Worm (Caenorhabditis elegans) whole organism, early embryonic: ENCODE measurements around the gene srv-8.

Experiments
- B0310.2 ChIP-seq: sonication (generic microtip); optimal IDR thresholded peaks from 2 replicates; lab custom pipeline; 2016; ENCODE audit warnings: mild to moderate bottlenecking, missing genetic modification characterization, missing compliant biosample characterization
- F13C5.2 ChIP-seq: sonication (generic microtip); optimal IDR thresholded peaks from 2 replicates; lab custom pipeline; 2017; ENCODE audit warnings: mild to moderate bottlenecking, missing genetic modification characterization, inconsistent platforms, missing compliant biosample characterization
- aly-1 ChIP-seq: sonication (generic microtip); optimal IDR thresholded peaks from 2 replicates; lab custom pipeline; 2016; ENCODE audit warnings: missing genetic modification characterization, missing compliant biosample characterization
- ama-1 ChIP-seq: fragments of 150-350 bp; optimal IDR thresholded peaks from 2 replicates; lab custom pipeline; 2014
- ceh-13 ChIP-seq: fragments of 200-800 bp; sonication (Bioruptor generic); optimal IDR thresholded peaks from 2 replicates; lab custom pipeline; 2018; ENCODE audit warnings: mild to moderate bottlenecking, missing genetic modification characterization, missing compliant biosample characterization
- ceh-36 ChIP-seq: sonication (generic microtip); optimal IDR thresholded peaks from 2 replicates; lab custom pipeline; 2016; ENCODE audit warnings: missing genetic modification characterization, inconsistent platforms, missing compliant biosample characterization
- ets-7 ChIP-seq: sonication (generic microtip); optimal IDR thresholded peaks from 2 replicates; lab custom pipeline; 2016; ENCODE audit warnings: missing genotype, missing genetic modification characterization, missing compliant biosample characterization
- flt-1 ChIP-seq: fragments of 200-800 bp; sonication (Bioruptor generic); IDR thresholded peaks from 2 replicates; pipeline ENCODE4 v1.3.6; 2022; ENCODE audit warnings: missing genetic modification characterization, missing compliant biosample characterization
- hmbx-1 ChIP-seq: sonication (generic microtip); optimal IDR thresholded peaks from 2 replicates; lab custom pipeline; 2016; ENCODE audit warnings: mild to moderate bottlenecking, missing genetic modification characterization, missing compliant biosample characterization
- hmg-4 ChIP-seq: fragments of 200-800 bp; sonication (Bioruptor generic); optimal IDR thresholded peaks from 2 replicates; lab custom pipeline; 2018; ENCODE audit warnings: mild to moderate bottlenecking, missing genetic modification characterization, missing compliant biosample characterization
- hnd-1 ChIP-seq: sonication (generic microtip); optimal IDR thresholded peaks from 2 replicates; lab custom pipeline; 2016; ENCODE audit warnings: missing genetic modification characterization, missing compliant biosample characterization
- pes-1 ChIP-seq: fragments of 200-800 bp; sonication (Bioruptor generic); IDR thresholded peaks from 2 replicates; pipeline ENCODE4 v1.3.6; 2022; ENCODE audit warnings: missing genetic modification reagents, missing genetic modification characterization, missing compliant biosample characterization
- scrt-1 ChIP-seq: fragments of 200-800 bp; sonication (Bioruptor generic); IDR thresholded peaks from 2 replicates; pipeline ENCODE4 v1.3.6; 2022; ENCODE audit warnings: missing genetic modification characterization, missing compliant biosample characterization
- sea-1 ChIP-seq: fragments of 200-800 bp; sonication (Bioruptor generic); conservative IDR thresholded peaks from 2 replicates; pipeline ENCODE4 v1.3.6; 2022; ENCODE audit warnings: missing genetic modification characterization, missing compliant biosample characterization
- tbx-11 ChIP-seq: fragments of 200-800 bp; sonication (Bioruptor generic); IDR thresholded peaks from 2 replicates; pipeline ENCODE4 v1.3.6; 2022; ENCODE audit warnings: missing genetic modification characterization, missing compliant biosample characterization
- tbx-37 ChIP-seq: fragments of 200-800 bp; sonication (Bioruptor generic); conservative IDR thresholded peaks from 2 replicates; pipeline ENCODE4 v1.3.6; 2022; ENCODE audit warnings: missing genetic modification reagents, missing genetic modification characterization, missing compliant biosample characterization
- tra-4 ChIP-seq: sonication (generic microtip); optimal IDR thresholded peaks from 2 replicates; lab custom pipeline; 2017; ENCODE audit warnings: missing genetic modification characterization, missing compliant biosample characterization

Gene srv-8

ce11 chrV:13387472-13387871, 33.1 kb downstream of the srv-8 start:
- no peak for TF ChIP-seq hmbx-1
- TF ChIP-seq hnd-1 (tag; lab: Kevin White, UChicago) = no peak
- TF ChIP-seq tbx-37 (GFP tag; lab: Robert Waterston, UW) = no peak
- TF ChIP-seq ceh-13 (GFP tag; lab: Kevin White, UChicago) = no peak
- TF ChIP-seq scrt-1 = no peak
- TF ChIP-seq F13C5.2 (tag; lab: Kevin White, UChicago) = no peak
- no peak for TF ChIP-seq tra-4 (tag; lab: Kevin White, UChicago)
- TF ChIP-seq aly-1 (tag; lab: Kevin White, UChicago) = no peak
- TF ChIP-seq B0310.2 (tag; lab: Kevin White, UChicago) = no peak
- no peak for TF ChIP-seq flt-1 (GFP tag; lab: Robert Waterston, UW)
- TF ChIP-seq tbx-11 (GFP tag; lab: Robert Waterston, UW) = no peak
- TF ChIP-seq pes-1 = no peak
- no peak for TF ChIP-seq ets-7 (tag; lab: Kevin White, UChicago)
- TF ChIP-seq sea-1 (GFP tag; lab: Robert Waterston, UW) = no peak
- no peak for TF ChIP-seq hmg-4
- no peak for TF ChIP-seq ceh-36
- TF ChIP-seq ama-1 (lab: Kevin White, UChicago) = no peak

ce11 chrV:13385798-13386197, 34.7 kb downstream of the srv-8 start, which contains the start of gene gcy-34:
gcy-34 (minus strand) TSS chrV:13385898.
- TF ChIP-seq aly-1 (tag; lab: Kevin White, UChicago) (no peak), pes-1 (no peak), B0310.2 (tag; lab: Kevin White, UChicago) (no peak), tra-4 (tag; lab: Kevin White, UChicago) (no peak), sea-1 (GFP tag; lab: Robert Waterston, UW) (no peak), tbx-11 (GFP tag; lab: Robert Waterston, UW) (no peak), scrt-1 (no peak), flt-1 (GFP tag; lab: Robert Waterston, UW) (no peak), hmbx-1 (no peak), ama-1 (lab: Kevin White, UChicago) (no peak), hmg-4 (no peak), ets-7 (tag; lab: Kevin White, UChicago) (no peak), F13C5.2 (tag; lab: Kevin White, UChicago) (no peak), ceh-13 (GFP tag; lab: Kevin White, UChicago) (no peak), hnd-1 (tag; lab: Kevin White, UChicago) (no peak), ceh-36 (no peak), tbx-37 (GFP tag; lab: Robert Waterston, UW) (no peak)

DNA sequence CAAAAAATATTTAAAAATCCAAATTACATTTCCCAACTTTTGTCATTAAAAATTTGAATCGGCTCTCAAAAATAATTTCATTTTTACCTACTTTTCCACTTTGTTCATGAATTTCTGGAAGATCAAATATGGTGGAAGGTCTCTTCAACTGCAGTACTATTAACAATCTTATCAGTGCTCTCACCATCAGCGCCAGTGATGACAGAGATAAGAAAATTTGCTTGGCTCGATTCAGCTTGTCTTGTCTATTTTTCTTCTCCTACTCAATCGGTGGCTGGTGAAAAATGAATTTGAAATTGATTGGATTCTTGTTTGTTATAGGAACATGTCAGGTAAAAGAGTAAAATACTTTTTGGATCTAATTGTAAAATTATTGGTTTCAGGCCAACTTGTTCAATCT, 39.6 kb downstream of the srv-8 start, which contains the start of gene cpz-2:
cpz-2 (plus strand) TSS at position 210 of the 400 bp plus-strand sequence.
- TF ChIP-seq ceh-13 (GFP tag; lab: Kevin White, UChicago) = no peak

ce11 chrV:13380178-13380577, 40.4 kb downstream of the srv-8 start, which contains the start of gene ifbp-1:
ifbp-1 (minus strand) TSS chrV:13380262.
- TF ChIP-seq sea-1 (GFP tag; lab: Robert Waterston, UW) = no peak
- TF ChIP-seq ama-1 (lab: Kevin White, UChicago) = no peak
- TF ChIP-seq F13C5.2 (tag; lab: Kevin White, UChicago) = no peak
- TF ChIP-seq flt-1 (GFP tag; lab: Robert Waterston, UW) = no peak
- no peak for TF ChIP-seq scrt-1

ce11 chrV:13377130-13377529, 43.4 kb downstream of the srv-8 start:
- TF ChIP-seq ets-7 (tag; lab: Kevin White, UChicago) (no peak), hmg-4 (no peak), hnd-1 (tag; lab: Kevin White, UChicago) (no peak), ama-1 (lab: Kevin White, UChicago) (no peak), tbx-37 (GFP tag; lab: Robert Waterston, UW) (no peak), ceh-13 (GFP tag; lab: Kevin White, UChicago) (no peak), flt-1 (GFP tag; lab: Robert Waterston, UW) (no peak), scrt-1 (no peak), hmbx-1 (no peak), pes-1 (no peak), sea-1 (GFP tag; lab: Robert Waterston, UW) (no peak), tbx-11 (GFP tag; lab: Robert Waterston, UW) (no peak), ceh-36 (no peak), tra-4 (tag; lab: Kevin White, UChicago) (no peak), aly-1 (tag; lab: Kevin White, UChicago) (no peak), B0310.2 (tag; lab: Kevin White, UChicago) (no peak), F13C5.2 (tag; lab: Kevin White, UChicago) (no peak)

DNA sequence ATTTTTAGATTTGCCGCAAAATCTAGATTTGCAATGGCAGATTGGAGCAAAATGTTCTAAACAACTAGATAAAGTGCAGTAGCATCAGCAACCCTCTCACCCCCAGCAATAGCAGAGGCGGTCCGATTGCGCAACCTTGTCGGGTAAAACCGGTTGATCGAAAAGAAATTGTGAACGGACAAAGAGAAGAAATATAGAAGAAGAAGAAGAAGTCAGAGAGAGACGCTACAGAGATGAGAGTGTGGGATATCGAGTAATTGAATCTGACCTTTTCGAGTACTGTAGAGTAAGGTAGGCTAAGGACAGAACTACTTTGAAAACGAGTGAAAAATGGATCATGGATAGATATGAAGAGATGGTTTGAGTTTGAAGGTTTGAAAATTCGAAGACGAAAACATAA, 44.7 kb downstream of the srv-8 start:
- TF ChIP-seq flt-1 (GFP tag; lab: Robert Waterston, UW) = no peak

DNA sequence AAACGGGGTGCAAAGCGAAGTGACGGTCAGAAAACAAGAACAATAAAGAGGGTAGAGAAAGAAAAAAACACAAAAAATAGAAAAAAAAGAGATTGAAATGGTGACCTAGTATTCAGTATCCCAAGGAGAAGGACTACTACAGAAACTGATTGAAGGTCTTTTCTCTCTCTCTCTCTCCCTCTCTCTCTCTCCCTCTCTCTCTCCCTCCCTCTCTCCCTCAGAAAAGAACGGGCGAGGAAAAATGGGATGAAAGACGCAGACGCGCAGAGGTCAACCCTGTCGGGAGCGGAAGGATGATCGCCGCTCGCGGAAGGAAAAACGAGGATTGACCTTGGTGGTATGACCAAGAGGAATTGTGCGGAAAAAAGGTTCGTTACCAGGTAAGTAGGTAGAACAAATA, 46.0 kb downstream of the srv-8 start:
- TF ChIP-seq pes-1 = no peak
- peak; percentile 21 for TF ChIP-seq B0310.2 (tag; lab: Kevin White, UChicago)
- TF ChIP-seq hmg-4 = peak; percentile 26

DNA sequence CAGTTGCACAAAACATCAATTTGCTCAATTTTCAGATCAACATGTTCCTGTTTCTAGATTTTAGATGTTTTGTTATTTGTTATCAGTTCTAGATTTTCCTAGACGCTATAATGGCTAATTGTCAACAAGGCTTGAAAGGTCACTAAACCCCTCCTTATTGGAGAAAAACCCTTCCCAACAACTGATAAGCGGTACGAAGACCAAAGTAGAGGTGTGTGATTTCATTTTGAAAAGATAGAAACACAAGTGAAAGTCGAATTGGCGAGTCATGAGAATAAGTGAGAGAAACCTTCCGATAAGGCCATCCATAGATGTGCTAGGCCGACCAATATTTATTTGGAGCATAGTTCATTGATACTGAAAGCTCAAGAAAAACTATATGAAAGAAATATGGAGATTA, 46.9 kb downstream of the srv-8 start:
- TF ChIP-seq pes-1 (no peak), F13C5.2 (tag; lab: Kevin White, UChicago) (no peak)

DNA sequence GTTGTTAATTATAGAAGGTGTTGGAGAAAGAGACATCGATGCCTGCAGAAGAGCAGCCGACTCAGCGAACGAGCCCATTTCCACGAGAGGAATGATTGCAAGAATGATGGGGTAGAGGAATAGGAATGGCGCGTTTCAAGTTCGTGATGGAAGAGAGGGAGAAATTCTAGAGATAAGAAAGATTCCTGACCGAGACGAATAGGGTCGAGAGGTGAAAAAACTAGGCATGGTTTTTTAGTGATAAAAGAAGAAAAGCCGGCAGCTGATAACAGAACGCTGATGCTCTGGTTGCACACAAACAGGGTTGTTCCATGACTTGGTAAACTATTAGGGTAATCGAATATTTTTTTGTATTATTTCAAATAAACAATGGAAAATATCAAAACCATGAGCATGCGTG, 47.7 kb downstream of the srv-8 start:
- no peak for TF ChIP-seq hnd-1 (tag; lab: Kevin White, UChicago)
- no peak for TF ChIP-seq F13C5.2 (tag; lab: Kevin White, UChicago)
- TF ChIP-seq pes-1 = no peak
- TF ChIP-seq tra-4 (tag; lab: Kevin White, UChicago) = no peak
- TF ChIP-seq hmg-4 = no peak
- TF ChIP-seq aly-1 (tag; lab: Kevin White, UChicago) = no peak
- no peak for TF ChIP-seq hmbx-1
- TF ChIP-seq ama-1 (lab: Kevin White, UChicago) = no peak
- no peak for TF ChIP-seq tbx-11 (GFP tag; lab: Robert Waterston, UW)
- TF ChIP-seq flt-1 (GFP tag; lab: Robert Waterston, UW) = no peak
- no peak for TF ChIP-seq scrt-1
- no peak for TF ChIP-seq ceh-36
- TF ChIP-seq sea-1 (GFP tag; lab: Robert Waterston, UW) = no peak
- no peak for TF ChIP-seq ceh-13 (GFP tag; lab: Kevin White, UChicago)
- no peak for TF ChIP-seq tbx-37 (GFP tag; lab: Robert Waterston, UW)
